Worm (Caenorhabditis elegans) whole organism, dauer: ENCODE data around the gene T24E12.6.

Experiments used
- unc-62 ChIP-seq: sonication (generic microtip); optimal IDR thresholded peaks from 2 replicates; lab custom pipeline; 2017; ENCODE audit warnings: missing biosample characterization, missing genetic modification reagents, missing genetic modification characterization

T24E12.6 gene

ce11 chrII:3727996-3728395, 33.5 kb downstream of the T24E12.6 start, which contains the start of gene C46E10.8:
TSS of gene C46E10.8 (minus strand) at chrII:3728096.
- no peak for TF ChIP-seq unc-62

- TF ChIP-seq unc-62 = no peak
These were observed 37.3 kb downstream of the T24E12.6 start, which contains the start of gene C46E10.1 for ce11 chrII:3724175-3724715. TSS of gene C46E10.1 (plus strand) at chrII:3724225.

- TF ChIP-seq unc-62 = no peak
These were observed 40.5 kb downstream of the T24E12.6 start, which contains the start of gene C46E10.3 for ce11 chrII:3721016-3721415. TSS of gene C46E10.3 (plus strand) at chrII:3721316.

ce11 chrII:3716961-3717360, 44.5 kb downstream of the T24E12.6 start, which contains the start of gene fbxc-52:
TSS of gene fbxc-52 (plus strand) at chrII:3717261.
- no peak for TF ChIP-seq unc-62

- TF ChIP-seq unc-62 = no peak
These were observed 45.0 kb downstream of the T24E12.6 start, which contains the start of gene srh-99 for ce11 chrII:3716455-3716854. TSS of gene srh-99 (minus strand) at chrII:3716555.

- TF ChIP-seq unc-62 = no peak
These were observed 46.9 kb downstream of the T24E12.6 start, which contains the start of gene srh-100 for ce11 chrII:3714595-3714994. TSS of gene srh-100 (minus strand) at chrII:3714695.

ce11 chrII:3711047-3711446, 50.5 kb downstream of the T24E12.6 start, which contains the start of gene fbxc-53:
TSS of gene fbxc-53 (plus strand) at chrII:3711291.
- no peak for TF ChIP-seq unc-62
